Fruit fly (Drosophila melanogaster): ENCODE results near the gene CG14974.

The CG14974 gene

dm6 chr3L:3616344-3616743 lies 4.5 kb downstream of the CG14974 start (continued):
- TF ChIP-seq CG4707 (GFP tag; optimal IDR thresholded peaks at IDR 0.05) = no peak
- no peak for TF ChIP-seq CG13296 (GFP tag; optimal IDR thresholded peaks at IDR 0.05)
- peak; percentile 100 for TF ChIP-seq CTCF (GFP tag; optimal IDR thresholded peaks at IDR 0.05)
- peak; percentile 78 for TF ChIP-seq CG4820 (GFP tag; optimal IDR thresholded peaks at IDR 0.05)
- peak; percentile 52 for TF ChIP-seq ara (GFP tag; IDR thresholded peaks at IDR 0.05)
- peak; percentile 79 for TF ChIP-seq Atf-2 (GFP tag; optimal IDR thresholded peaks at IDR 0.05)
- peak; percentile 55 for TF ChIP-seq CG4404 (GFP tag; IDR thresholded peaks at IDR 0.05)
- TF ChIP-seq Lpt (GFP tag; optimal IDR thresholded peaks at IDR 0.05) = no peak
- TF ChIP-seq gsb (GFP tag; IDR thresholded peaks at IDR 0.05) = peak; percentile 67
- TF ChIP-seq CG15479 (GFP tag; optimal IDR thresholded peaks at IDR 0.05) = no peak
- TF ChIP-seq CG2712 (tag; optimal IDR thresholded peaks at IDR 0.05) = peak; percentile 84
- peak; percentile 57 for TF ChIP-seq ttk (GFP tag; IDR thresholded peaks at IDR 0.05)
- TF ChIP-seq zfh2 (GFP tag; optimal IDR thresholded peaks at IDR 0.05) = peak; percentile 43
- peak; percentile 88 for TF ChIP-seq CG17829 (tag; optimal IDR thresholded peaks at IDR 0.05)
- TF ChIP-seq CG11560 (tag; IDR thresholded peaks at IDR 0.05) = peak; percentile 71; the same call in 2 of the 3 replicates
- TF ChIP-seq nau (GFP tag; optimal IDR thresholded peaks at IDR 0.05) = peak; percentile 6
- no peak for TF ChIP-seq Poxn (GFP tag; IDR thresholded peaks at IDR 0.05)
- no peak for TF ChIP-seq vfl (GFP tag; optimal IDR thresholded peaks at IDR 0.05)
- TF ChIP-seq rib (GFP tag; IDR thresholded peaks at IDR 0.05) = no peak
- no peak for TF ChIP-seq oc (tag; optimal IDR thresholded peaks at IDR 0.05)
- TF ChIP-seq shn (GFP tag; optimal IDR thresholded peaks at IDR 0.05) = peak; percentile 61
- TF ChIP-seq HLH4C (GFP tag; IDR thresholded peaks at IDR 0.05; ENCODE audit: partially characterized antibody) = 0 out of 3 replicates have a peak, but pooled peaks have one; percentile 37
- TF ChIP-seq CG14965 (GFP tag; optimal IDR thresholded peaks at IDR 0.05; ENCODE audit: borderline replicate concordance) = peak; percentile 46
- TF ChIP-seq CG1233 (GFP tag; optimal IDR thresholded peaks at IDR 0.05) = peak; percentile 58
- peak; percentile 61 for TF ChIP-seq fd102C (GFP tag; optimal IDR thresholded peaks at IDR 0.05)
- TF ChIP-seq Taf1 (GFP tag; IDR thresholded peaks at IDR 0.05) = peak; percentile 71; the same call in 1 of the 2 replicates
- peak; percentile 90 for TF ChIP-seq CG11247 (GFP tag; IDR thresholded peaks at IDR 0.05)
- TF ChIP-seq TFAM (GFP tag; optimal IDR thresholded peaks at IDR 0.05) = peak; percentile 20
- peak; percentile 58; the same call in 1 of the 2 replicates for TF ChIP-seq danr (GFP tag; IDR thresholded peaks at IDR 0.05)
- no peak for TF ChIP-seq Sox100B (GFP tag; optimal IDR thresholded peaks at IDR 0.05)
- TF ChIP-seq CG17802 (tag; optimal IDR thresholded peaks at IDR 0.05) = peak; percentile 54
- TF ChIP-seq sqz (GFP tag; optimal IDR thresholded peaks at IDR 0.05) = no peak
- TF ChIP-seq CG7786 (GFP tag; optimal IDR thresholded peaks at IDR 0.05) = peak; percentile 46
- TF ChIP-seq CkIIα-i1 (GFP tag; IDR thresholded peaks at IDR 0.05) = no peak
- TF ChIP-seq CG4854 (GFP tag; optimal IDR thresholded peaks at IDR 0.05) = peak; percentile 60
- no peak for TF ChIP-seq usp (GFP tag; optimal IDR thresholded peaks at IDR 0.05)
- TF ChIP-seq CG32767 (GFP tag; IDR thresholded peaks at IDR 0.05) = no peak
- TF ChIP-seq caup (GFP tag; optimal IDR thresholded peaks at IDR 0.05; ENCODE audit: severe bottlenecking) = peak; percentile 76
- TF ChIP-seq en (GFP tag; optimal IDR thresholded peaks at IDR 0.05) = peak; percentile 47
- TF ChIP-seq CG12155 (GFP tag; optimal IDR thresholded peaks at IDR 0.05) = peak; percentile 81
- TF ChIP-seq CG1024 (GFP tag; IDR thresholded peaks at IDR 0.05) = peak; percentile 73
- TF ChIP-seq CHES-1-like (GFP tag; optimal IDR thresholded peaks at IDR 0.05) = peak; percentile 59
- TF ChIP-seq CG12744 (GFP tag; optimal IDR thresholded peaks at IDR 0.05) = peak; percentile 82
- TF ChIP-seq sc (optimal IDR thresholded peaks at IDR 0.05) = no peak
- peak; percentile 61 for TF ChIP-seq sc (GFP tag; optimal IDR thresholded peaks at IDR 0.05)
- TF ChIP-seq CG6854 (GFP tag; optimal IDR thresholded peaks at IDR 0.05) = no peak
- TF ChIP-seq Gug (GFP tag; IDR thresholded peaks at IDR 0.05) = peak; percentile 82
- TF ChIP-seq CG12769 (tag; optimal IDR thresholded peaks at IDR 0.05) = peak; percentile 67
- TF ChIP-seq CG10321 (GFP tag; IDR thresholded peaks at IDR 0.05) = no peak
- peak; percentile 52 for TF ChIP-seq NK7.1 (GFP tag; optimal IDR thresholded peaks at IDR 0.05)
- peak; percentile 79 to 82 for TF ChIP-seq Pdp1 (GFP tag; optimal IDR thresholded peaks at IDR 0.05)
- peak in 1 of 3 experiments; percentile 51 for TF ChIP-seq lola (GFP tag; optimal IDR thresholded peaks at IDR 0.05)

Measured in whole organism, embryonic.